Worm (Caenorhabditis elegans) whole organism, early embryonic: ENCODE measurements around the gene C50E3.7.

Experiments used
- B0310.2 ChIP-seq: sonication (generic microtip); optimal IDR thresholded peaks from 2 replicates; lab custom pipeline; 2016; ENCODE audit warnings: mild to moderate bottlenecking, missing genetic modification characterization, missing compliant biosample characterization
- F13C5.2 ChIP-seq: sonication (generic microtip); optimal IDR thresholded peaks from 2 replicates; lab custom pipeline; 2017; ENCODE audit warnings: mild to moderate bottlenecking, missing genetic modification characterization, inconsistent platforms, missing compliant biosample characterization
- aly-1 ChIP-seq: sonication (generic microtip); optimal IDR thresholded peaks from 2 replicates; lab custom pipeline; 2016; ENCODE audit warnings: missing genetic modification characterization, missing compliant biosample characterization
- ama-1 ChIP-seq: fragments of 150-350 bp; optimal IDR thresholded peaks from 2 replicates; lab custom pipeline; 2014
- ceh-13 ChIP-seq: fragments of 200-800 bp; sonication (Bioruptor generic); optimal IDR thresholded peaks from 2 replicates; lab custom pipeline; 2018; ENCODE audit warnings: mild to moderate bottlenecking, missing genetic modification characterization, missing compliant biosample characterization
- ceh-36 ChIP-seq: sonication (generic microtip); optimal IDR thresholded peaks from 2 replicates; lab custom pipeline; 2016; ENCODE audit warnings: missing genetic modification characterization, inconsistent platforms, missing compliant biosample characterization
- ets-7 ChIP-seq: sonication (generic microtip); optimal IDR thresholded peaks from 2 replicates; lab custom pipeline; 2016; ENCODE audit warnings: missing genotype, missing genetic modification characterization, missing compliant biosample characterization
- flt-1 ChIP-seq: fragments of 200-800 bp; sonication (Bioruptor generic); IDR thresholded peaks from 2 replicates; pipeline ENCODE4 v1.3.6; 2022; ENCODE audit warnings: missing genetic modification characterization, missing compliant biosample characterization
- hmbx-1 ChIP-seq: sonication (generic microtip); optimal IDR thresholded peaks from 2 replicates; lab custom pipeline; 2016; ENCODE audit warnings: mild to moderate bottlenecking, missing genetic modification characterization, missing compliant biosample characterization
- hmg-4 ChIP-seq: fragments of 200-800 bp; sonication (Bioruptor generic); optimal IDR thresholded peaks from 2 replicates; lab custom pipeline; 2018; ENCODE audit warnings: mild to moderate bottlenecking, missing genetic modification characterization, missing compliant biosample characterization
- hnd-1 ChIP-seq: sonication (generic microtip); optimal IDR thresholded peaks from 2 replicates; lab custom pipeline; 2016; ENCODE audit warnings: missing genetic modification characterization, missing compliant biosample characterization
- pes-1 ChIP-seq: fragments of 200-800 bp; sonication (Bioruptor generic); IDR thresholded peaks from 2 replicates; pipeline ENCODE4 v1.3.6; 2022; ENCODE audit warnings: missing genetic modification reagents, missing genetic modification characterization, missing compliant biosample characterization
- scrt-1 ChIP-seq: fragments of 200-800 bp; sonication (Bioruptor generic); IDR thresholded peaks from 2 replicates; pipeline ENCODE4 v1.3.6; 2022; ENCODE audit warnings: missing genetic modification characterization, missing compliant biosample characterization
- sea-1 ChIP-seq: fragments of 200-800 bp; sonication (Bioruptor generic); conservative IDR thresholded peaks from 2 replicates; pipeline ENCODE4 v1.3.6; 2022; ENCODE audit warnings: missing genetic modification characterization, missing compliant biosample characterization
- tbx-11 ChIP-seq: fragments of 200-800 bp; sonication (Bioruptor generic); IDR thresholded peaks from 2 replicates; pipeline ENCODE4 v1.3.6; 2022; ENCODE audit warnings: missing genetic modification characterization, missing compliant biosample characterization
- tbx-37 ChIP-seq: fragments of 200-800 bp; sonication (Bioruptor generic); conservative IDR thresholded peaks from 2 replicates; pipeline ENCODE4 v1.3.6; 2022; ENCODE audit warnings: missing genetic modification reagents, missing genetic modification characterization, missing compliant biosample characterization
- tra-4 ChIP-seq: sonication (generic microtip); optimal IDR thresholded peaks from 2 replicates; lab custom pipeline; 2017; ENCODE audit warnings: missing genetic modification characterization, missing compliant biosample characterization

The C50E3.7 gene

DNA sequence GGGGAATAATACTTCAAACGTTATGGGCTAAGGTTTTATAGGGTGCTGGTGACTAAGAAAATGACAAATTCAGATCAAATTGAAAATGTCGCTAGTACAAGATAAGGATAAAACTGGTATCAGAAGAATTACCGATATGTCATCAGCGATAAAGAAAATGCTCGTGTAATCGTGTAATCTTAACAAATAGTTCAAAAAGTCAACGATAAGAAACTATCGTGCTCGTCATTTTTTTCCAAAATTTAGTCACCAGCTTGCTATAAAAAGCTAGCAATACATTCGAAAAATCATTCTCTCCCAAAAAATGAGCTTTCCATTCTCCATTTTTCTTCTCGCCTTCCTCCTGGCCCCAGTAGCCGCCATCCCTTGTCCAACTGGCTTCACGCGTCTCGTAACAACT, 39.6 kb upstream of the C50E3.7 start, which contains the start of gene clec-45:
clec-45 (plus strand) TSS at position 301 of the 400 bp plus-strand sequence.
- TF ChIP-seq ceh-36 (tag; lab: Kevin White, UChicago) (no peak), hnd-1 (tag; lab: Kevin White, UChicago) (no peak), ets-7 (tag; lab: Kevin White, UChicago) (no peak), B0310.2 (no peak), flt-1 (GFP tag; lab: Robert Waterston, UW) (no peak), hmbx-1 (no peak), sea-1 (no peak), tra-4 (tag; lab: Kevin White, UChicago) (no peak)

DNA sequence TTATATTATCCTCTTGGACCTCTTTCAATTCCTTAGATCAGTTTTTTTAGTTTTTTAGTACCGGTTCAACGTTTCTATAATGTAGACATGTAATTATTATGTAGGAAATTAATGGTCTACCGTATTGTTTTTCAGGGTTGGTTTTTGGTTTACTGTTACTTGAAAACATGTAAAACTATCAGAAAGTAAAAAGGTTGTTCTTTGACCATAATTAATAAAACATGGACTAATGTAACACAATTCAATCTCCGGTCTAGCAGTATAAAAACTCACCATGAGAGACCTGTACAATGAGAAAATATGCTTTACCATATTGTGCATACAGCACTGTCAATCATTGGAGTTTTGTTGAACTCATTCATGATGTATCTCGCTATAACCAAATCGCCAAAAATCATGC, 37.3 kb upstream of the C50E3.7 start, which contains the start of gene srd-29:
srd-29 (plus strand) TSS at position 301 of the 400 bp plus-strand sequence.
- TF ChIP-seq sea-1 (no peak), tra-4 (tag; lab: Kevin White, UChicago) (no peak), tbx-37 (GFP tag; lab: Robert Waterston, UW) (no peak), scrt-1 (GFP tag; lab: Robert Waterston, UW) (no peak), aly-1 (tag; lab: Kevin White, UChicago) (no peak), B0310.2 (no peak), hmbx-1 (no peak), hnd-1 (tag; lab: Kevin White, UChicago) (no peak), ama-1 (no peak), ceh-13 (GFP tag; lab: Kevin White, UChicago) (no peak), ceh-36 (tag; lab: Kevin White, UChicago) (no peak), flt-1 (GFP tag; lab: Robert Waterston, UW) (no peak), F13C5.2 (no peak)

DNA sequence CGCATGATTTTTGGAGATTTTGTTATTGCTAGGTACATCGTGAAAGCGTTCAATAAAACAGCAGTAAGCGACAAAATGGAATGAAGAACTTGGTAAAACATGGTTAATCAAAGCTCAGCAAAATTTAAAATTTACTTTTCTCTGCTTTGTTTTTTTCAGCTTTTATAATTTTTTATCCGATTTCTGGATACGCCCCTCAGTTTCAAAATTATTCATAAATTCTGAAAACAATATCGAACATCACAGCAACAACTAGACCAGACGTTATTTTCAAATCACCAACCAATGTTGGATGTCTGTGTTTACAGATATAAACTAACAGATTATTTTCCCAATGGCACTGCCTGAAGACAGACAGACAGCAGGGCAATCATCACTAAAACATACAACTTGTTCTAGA, 36.5 kb upstream of the C50E3.7 start, which contains the start of gene srd-31:
srd-31 (minus strand) TSS at position 101 of the 400 bp plus-strand sequence.
- TF ChIP-seq hmg-4 (GFP tag; lab: Kevin White, UChicago) (no peak), tra-4 (tag; lab: Kevin White, UChicago) (no peak), scrt-1 (GFP tag; lab: Robert Waterston, UW) (no peak), aly-1 (tag; lab: Kevin White, UChicago) (no peak), hmbx-1 (no peak), hnd-1 (tag; lab: Kevin White, UChicago) (no peak), ama-1 (no peak), B0310.2 (no peak), tbx-11 (GFP tag; lab: Robert Waterston, UW) (no peak), pes-1 (GFP tag; lab: Robert Waterston, UW) (no peak), ceh-13 (GFP tag; lab: Kevin White, UChicago) (no peak), tbx-37 (GFP tag; lab: Robert Waterston, UW) (no peak)

DNA sequence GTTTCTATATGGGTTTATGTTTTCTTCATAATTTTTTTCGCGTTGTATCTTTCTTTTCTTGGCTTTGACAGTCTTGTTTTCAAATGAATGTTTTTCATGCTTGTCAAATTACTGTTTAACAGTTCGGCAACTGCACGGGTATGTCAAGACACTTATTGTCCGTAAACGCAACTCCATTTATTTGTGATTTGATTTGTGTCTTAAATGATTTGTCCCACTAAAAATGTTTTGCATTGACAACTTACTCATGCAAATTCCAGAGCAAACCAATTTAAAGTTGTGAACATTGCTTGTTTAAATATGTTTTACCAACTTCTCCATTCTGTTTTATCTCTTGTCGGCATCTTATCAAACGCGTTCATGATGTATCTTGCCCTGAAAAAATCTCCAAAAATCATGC, 33.6 kb upstream of the C50E3.7 start, which contains the start of gene srd-25:
srd-25 (plus strand) TSS at position 301 of the 400 bp plus-strand sequence.
- TF ChIP-seq F13C5.2 (no peak), hmg-4 (GFP tag; lab: Kevin White, UChicago) (no peak), scrt-1 (GFP tag; lab: Robert Waterston, UW) (no peak), tbx-37 (GFP tag; lab: Robert Waterston, UW) (no peak), hnd-1 (tag; lab: Kevin White, UChicago) (no peak)

DNA sequence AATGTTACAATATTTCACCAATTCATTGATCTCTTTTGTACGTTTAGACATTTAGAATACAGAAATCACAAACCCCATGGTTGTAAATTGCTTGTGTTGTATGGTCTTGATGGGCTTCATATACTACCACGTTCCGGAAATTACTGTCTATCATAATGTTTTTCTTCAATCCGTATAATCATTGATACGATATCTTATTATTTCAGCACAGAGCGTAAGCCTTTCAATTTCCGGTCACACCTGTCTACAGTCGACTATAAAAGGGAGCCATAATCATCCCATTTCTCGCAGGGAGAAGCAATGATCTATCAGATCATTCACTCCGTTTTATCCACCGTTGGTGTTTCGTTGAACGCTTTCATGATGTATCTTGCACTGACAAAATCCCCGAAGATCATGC, 31.3 kb upstream of the C50E3.7 start, which contains the start of gene srd-30:
srd-30 (plus strand) TSS at position 301 of the 400 bp plus-strand sequence.
- TF ChIP-seq ets-7 (tag; lab: Kevin White, UChicago), result no peak
- no peak for TF ChIP-seq scrt-1 (GFP tag; lab: Robert Waterston, UW)

DNA sequence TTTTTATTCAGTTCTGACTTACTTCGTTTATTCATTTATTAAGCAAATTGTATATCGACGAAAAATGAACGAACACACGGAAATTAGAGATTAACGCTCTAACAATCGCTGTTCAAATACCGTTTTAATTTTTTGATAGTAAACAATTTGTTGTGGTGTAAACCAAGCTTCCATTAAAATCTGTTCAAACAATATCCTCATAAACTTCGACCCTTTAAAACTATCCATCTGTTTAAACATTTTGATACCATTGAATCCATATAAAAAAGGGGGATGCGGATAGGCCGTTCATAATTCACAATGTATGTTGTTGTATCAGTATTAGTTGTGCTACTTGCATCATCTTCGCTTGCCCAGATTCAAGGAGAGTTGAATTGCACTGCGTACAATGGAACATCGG, 28.4 kb upstream of the C50E3.7 start, which contains the start of gene F07C4.6:
F07C4.6 (plus strand) TSS at position 301 of the 400 bp plus-strand sequence.
- TF ChIP-seq tbx-11 (GFP tag; lab: Robert Waterston, UW) (no peak), ceh-36 (tag; lab: Kevin White, UChicago) (no peak), ceh-13 (GFP tag; lab: Kevin White, UChicago) (no peak), B0310.2 (no peak), aly-1 (tag; lab: Kevin White, UChicago) (no peak), ama-1 (no peak), sea-1 (no peak), hmg-4 (GFP tag; lab: Kevin White, UChicago) (no peak), ets-7 (tag; lab: Kevin White, UChicago) (no peak), pes-1 (GFP tag; lab: Robert Waterston, UW) (no peak), tbx-37 (GFP tag; lab: Robert Waterston, UW) (no peak), hmbx-1 (no peak), flt-1 (GFP tag; lab: Robert Waterston, UW) (no peak)

DNA sequence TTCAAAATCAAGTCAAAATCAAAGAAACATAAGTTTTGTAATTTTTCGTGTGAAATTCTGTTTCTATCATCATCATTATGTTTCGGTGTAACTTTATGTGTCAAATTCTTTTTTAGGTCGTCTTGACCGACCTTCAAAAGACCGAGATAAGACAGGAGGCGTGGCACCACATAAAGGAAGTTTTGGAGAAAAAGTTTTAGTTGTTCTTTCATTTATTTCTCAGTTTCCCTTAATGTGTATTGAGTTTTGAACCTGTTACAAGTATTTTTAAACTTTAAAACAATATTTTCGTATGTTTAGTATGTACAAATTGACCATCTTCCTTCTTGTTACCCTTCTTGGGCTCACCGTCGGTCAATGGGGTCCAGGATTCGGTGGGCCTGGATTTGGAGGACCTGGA, 26.5 kb upstream of the C50E3.7 start, which contains the start of gene grsp-4:
grsp-4 (plus strand) TSS at position 301 of the 400 bp plus-strand sequence.
- TF ChIP-seq flt-1 (GFP tag; lab: Robert Waterston, UW) (no peak), ets-7 (tag; lab: Kevin White, UChicago) (no peak), B0310.2 (no peak), F13C5.2 (no peak), hmbx-1 (no peak), hnd-1 (tag; lab: Kevin White, UChicago) (no peak), hmg-4 (GFP tag; lab: Kevin White, UChicago) (no peak), pes-1 (GFP tag; lab: Robert Waterston, UW) (no peak)

DNA sequence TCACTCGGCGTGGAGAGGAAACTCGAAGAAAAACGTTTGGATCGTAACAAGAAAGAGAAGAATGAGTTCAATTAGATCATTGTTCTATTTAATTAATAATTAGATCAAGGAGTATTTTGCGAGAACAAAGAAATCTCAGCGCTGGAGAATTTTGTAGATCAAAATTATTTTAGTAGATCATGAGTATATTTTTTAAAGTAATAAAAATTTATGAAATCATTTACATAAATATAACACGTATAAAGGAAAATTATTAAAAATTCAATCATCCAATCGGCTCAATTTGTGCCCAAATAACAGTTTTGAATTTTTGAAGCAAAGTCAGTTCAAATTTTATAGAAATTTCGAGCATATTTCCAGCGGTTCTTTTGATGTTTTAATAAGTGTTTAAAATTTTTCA, 26.0 kb upstream of the C50E3.7 start, which contains the start of gene C50E3.13:
C50E3.13 (minus strand) TSS at position 101 of the 400 bp plus-strand sequence.
- TF ChIP-seq ceh-36 (tag; lab: Kevin White, UChicago) (no peak), tbx-37 (GFP tag; lab: Robert Waterston, UW) (no peak), ets-7 (tag; lab: Kevin White, UChicago) (no peak), hmg-4 (GFP tag; lab: Kevin White, UChicago) (no peak), hnd-1 (tag; lab: Kevin White, UChicago) (no peak), B0310.2 (no peak), scrt-1 (GFP tag; lab: Robert Waterston, UW) (no peak), sea-1 (no peak), ama-1 (no peak), ceh-13 (GFP tag; lab: Kevin White, UChicago) (no peak), pes-1 (GFP tag; lab: Robert Waterston, UW) (no peak), tra-4 (tag; lab: Kevin White, UChicago) (no peak), hmbx-1 (no peak), aly-1 (tag; lab: Kevin White, UChicago) (no peak), tbx-11 (GFP tag; lab: Robert Waterston, UW) (no peak), flt-1 (GFP tag; lab: Robert Waterston, UW) (no peak), F13C5.2 (no peak)
